Fruit fly (Drosophila melanogaster) whole organism, embryonic: Measurements from ENCODE around the gene Dbx.
A peak's percentile ranks its signal among the peaks of the same experiment; 100 is the strongest.

Experiments
- CG1233 ChIP-seq: fragments of 200-800 bp; sonication (Bioruptor generic); optimal IDR thresholded peaks from 4 replicates; lab custom pipeline; 2018; ENCODE audit warnings: missing biosample characterization, mild to moderate bottlenecking, missing genetic modification characterization
- Gug ChIP-seq: fragments of 200-800 bp; sonication (Bioruptor generic); IDR thresholded peaks from 4 replicates; pipeline ENCODE4 v1.3.6; 2022; ENCODE audit warnings: missing biosample characterization, missing genetic modification characterization
- HLH4C ChIP-seq: fragments of 200-800 bp; sonication (Bioruptor generic); IDR thresholded peaks from 3 replicates; pipeline ENCODE4 v1.3.6; 2022; ENCODE audit warnings: missing biosample characterization, missing genetic modification characterization; ENCODE audit not compliant: partially characterized antibody
- eve ChIP-seq, 2 experiments: fragments of >200 bp; optimal IDR thresholded peaks; 2 replicates each; lab custom pipeline; 2017; ENCODE audit warnings: missing biosample characterization in 2 of 2, missing genetic modification characterization in 2 of 2
- ewg ChIP-seq: fragments of 200-800 bp; sonication (Bioruptor generic); optimal IDR thresholded peaks from 3 replicates; lab custom pipeline; 2017; ENCODE audit warnings: mild to moderate bottlenecking, missing biosample characterization, missing genetic modification reagents, missing genetic modification characterization
- stwl ChIP-seq: fragments of 200-800 bp; sonication (Bioruptor generic); optimal IDR thresholded peaks from 3 replicates; lab custom pipeline; 2018; ENCODE audit warnings: missing biosample characterization, mild to moderate bottlenecking, missing genetic modification characterization, moderate library complexity
- usp ChIP-seq: fragments of >200 bp; optimal IDR thresholded peaks from 2 replicates; lab custom pipeline; 2017; ENCODE audit warnings: missing biosample characterization, missing genetic modification characterization

DNA sequence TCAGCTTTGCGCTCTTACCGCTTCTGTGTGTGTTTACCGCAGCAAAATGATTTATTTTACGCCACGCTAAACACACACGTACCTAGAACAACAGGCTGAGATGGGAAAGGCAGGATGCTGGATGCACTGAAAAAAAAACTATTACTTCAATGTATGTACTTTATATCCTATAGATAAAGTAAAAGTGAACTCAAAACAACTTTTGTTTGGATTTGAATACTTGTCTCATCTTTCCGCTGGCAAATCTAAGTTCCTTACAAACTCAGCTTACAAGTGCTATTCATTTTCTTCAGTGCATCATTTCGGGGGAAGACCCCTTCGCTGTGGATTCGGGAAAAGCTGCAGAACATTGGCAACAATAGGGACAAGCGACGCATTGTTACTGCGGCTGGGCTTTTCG lies 55.7 kb downstream of the Dbx start:
- TF ChIP-seq stwl = no peak
- TF ChIP-seq usp (GFP tag; lab: Kevin White, UChicago) = no peak
- 0 out of 4 replicates have a peak, but pooled peaks have one; percentile 4 for TF ChIP-seq Gug (GFP tag; lab: Robert Waterston, UW)
- peak; percentile 23 for TF ChIP-seq CG1233 (GFP tag; lab: Kevin White, UChicago)
- no peak for TF ChIP-seq eve (GFP tag; optimal IDR thresholded peaks at IDR 0.05; lab: Kevin White, UChicago)
- no peak for TF ChIP-seq ewg (GFP tag; lab: Kevin White, UChicago)
- TF ChIP-seq HLH4C (GFP tag; lab: Robert Waterston, UW) = no peak
